Fruit fly (Drosophila melanogaster) Kc167 (cell line): ENCODE measurements around the gene CG42537.

Experiments
- Sin3A ChIP-seq: fragments of >200 bp; optimal IDR thresholded peaks from 2 replicates; lab custom pipeline; 2018; ENCODE audit warnings: missing external identifiers
- insv ChIP-seq: fragments of >200 bp; optimal IDR thresholded peaks from 3 replicates; lab custom pipeline; 2018; ENCODE audit warnings: missing external identifiers
- ttk ChIP-seq: sonication (Bioruptor generic); optimal IDR thresholded peaks from 2 replicates; lab custom pipeline; 2017; ENCODE audit warnings: missing external identifiers

DNA sequence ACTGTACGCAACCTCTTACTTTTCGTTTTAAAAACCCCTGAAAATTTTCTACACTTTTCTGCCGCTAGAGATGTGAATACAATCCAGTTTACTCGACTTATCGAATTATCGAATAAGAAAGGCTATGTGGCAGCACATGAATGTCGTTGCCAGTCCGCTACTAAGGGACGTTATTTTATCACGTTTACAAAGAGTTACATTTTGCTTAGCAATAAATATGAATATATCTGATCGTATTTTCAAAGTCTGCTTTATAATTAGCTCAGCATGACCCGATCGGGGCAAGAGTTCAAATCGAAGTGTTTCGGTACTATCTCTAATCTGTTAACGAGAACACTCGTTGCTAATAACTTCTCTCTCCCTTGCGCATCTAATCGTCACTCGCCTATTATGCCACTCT, 9.5 kb upstream of the CG42537 start, which contains the start of gene CG42724:
- no peak for TF ChIP-seq Sin3A
- no peak for TF ChIP-seq insv (lab: Kevin White, UChicago)
- TF ChIP-seq ttk (lab: Kevin White, UChicago): no peak
